Fruit fly (Drosophila melanogaster) whole organism, adult: ENCODE results near the gene CG13369.

Source experiments
- CG11617 ChIP-seq: fragments of 200-800 bp; sonication (Bioruptor generic); optimal IDR thresholded peaks from 2 replicates; lab custom pipeline; 2017; ENCODE audit warnings: mild to moderate bottlenecking, missing biosample characterization, missing genetic modification reagents, missing genetic modification characterization
- CG12768 ChIP-seq: fragments of 200-800 bp; sonication (Bioruptor generic); optimal IDR thresholded peaks from 2 replicates; lab custom pipeline; 2017; ENCODE audit warnings: missing biosample characterization, missing genetic modification characterization, mild to moderate bottlenecking, moderate library complexity, missing genetic modification reagents
- CG14711 ChIP-seq: fragments of 200-800 bp; sonication (Bioruptor generic); optimal IDR thresholded peaks from 2 replicates; lab custom pipeline; 2018; ENCODE audit warnings: missing biosample characterization, mild to moderate bottlenecking, missing genetic modification characterization, moderate library complexity
- CG7045 ChIP-seq: fragments of 200-800 bp; sonication (Bioruptor generic); optimal IDR thresholded peaks from 2 replicates; lab custom pipeline; 2017; ENCODE audit warnings: missing biosample characterization, mild to moderate bottlenecking, missing genetic modification characterization
- Clk ChIP-seq: fragments of 200-800 bp; sonication (Bioruptor generic); optimal IDR thresholded peaks from 2 replicates; lab custom pipeline; 2017; ENCODE audit warnings: missing biosample characterization, missing genetic modification characterization
- Hr96 ChIP-seq: fragments of 200-800 bp; sonication (Bioruptor generic); optimal IDR thresholded peaks from 2 replicates; lab custom pipeline; 2016; ENCODE audit warnings: missing biosample characterization, missing genetic modification characterization
- bab1 ChIP-seq: fragments of 200-800 bp; sonication (Bioruptor generic); optimal IDR thresholded peaks from 3 replicates; lab custom pipeline; 2019; ENCODE audit warnings: missing biosample characterization, mild to moderate bottlenecking, missing genetic modification characterization, moderate library complexity
- cic ChIP-seq: fragments of 200-800 bp; sonication (Bioruptor generic); optimal IDR thresholded peaks from 2 replicates; lab custom pipeline; 2017; ENCODE audit warnings: missing biosample characterization, mild to moderate bottlenecking, missing genetic modification characterization, moderate library complexity
- cnc ChIP-seq, 2 experiments: fragments of >200 bp; optimal IDR thresholded peaks; 2 replicates each; lab custom pipeline; 2017
- kay ChIP-seq: fragments of 200-800 bp; sonication (Bioruptor generic); peaks from one replicate; lab custom pipeline; 2016; ENCODE audit warnings: missing biosample characterization, missing genetic modification characterization, borderline replicate concordance
- ovo ChIP-seq: fragments of 200-800 bp; sonication (Bioruptor generic); optimal IDR thresholded peaks from 2 replicates; lab custom pipeline; 2016; ENCODE audit warnings: missing biosample characterization, missing genetic modification characterization
- pad ChIP-seq: fragments of 200-800 bp; sonication (Bioruptor generic); optimal IDR thresholded peaks from 3 replicates; lab custom pipeline; 2017; ENCODE audit warnings: missing biosample characterization, missing genetic modification characterization, mild to moderate bottlenecking, moderate library complexity, missing genetic modification reagents
- tj ChIP-seq: fragments of 200-800 bp; sonication (Bioruptor generic); optimal IDR thresholded peaks from 3 replicates; lab custom pipeline; 2017; ENCODE audit warnings: missing biosample characterization, mild to moderate bottlenecking, missing genetic modification characterization, moderate library complexity
- toe ChIP-seq: fragments of 200-800 bp; sonication (Bioruptor generic); optimal IDR thresholded peaks from 2 replicates; lab custom pipeline; 2016; ENCODE audit warnings: missing biosample characterization, missing genetic modification characterization

- TF ChIP-seq kay (no peak), Clk (no peak), pad (GFP tag; lab: Kevin White, UChicago) (no peak), CG14711 (tag; lab: Kevin White, UChicago) (no peak), cic (GFP tag; lab: Kevin White, UChicago) (no peak), bab1 (GFP tag; lab: Kevin White, UChicago) (no peak), cnc (optimal IDR thresholded peaks at IDR 0.05; lab: Kevin White, UChicago) (no peak), Hr96 (GFP tag; lab: Kevin White, UChicago) (no peak), tj (no peak), CG11617 (GFP tag; lab: Kevin White, UChicago) (no peak), ovo (no peak), toe (GFP tag; lab: Kevin White, UChicago) (no peak), CG7045 (GFP tag; lab: Kevin White, UChicago) (no peak), CG12768 (no peak)
Observed at dm6 chrX:623357-623756, at the start of gene CG13369.
